Worm (Caenorhabditis elegans) whole organism, young adult: ENCODE results near the gene F49E12.7.
A peak's percentile ranks its signal among the peaks of the same experiment; 100 is the strongest.

ENCODE experiments used
- C17E4.6 ChIP-seq: fragments of 200-800 bp; sonication (Bioruptor generic); IDR thresholded peaks from 2 replicates; pipeline ENCODE4 v1.3.6; 2022; ENCODE audit warnings: missing genetic modification reagents, missing genetic modification characterization, missing compliant biosample characterization
- D2030.7 ChIP-seq: fragments of 200-800 bp; sonication (Bioruptor generic); IDR thresholded peaks from 2 replicates; pipeline ENCODE4 v1.3.6; 2022; ENCODE audit warnings: missing genetic modification reagents, missing genetic modification characterization, missing compliant biosample characterization
- F23B12.7 ChIP-seq: sonication (generic microtip); optimal IDR thresholded peaks from 2 replicates; lab custom pipeline; 2017; ENCODE audit warnings: missing genetic modification characterization, mild to moderate bottlenecking, missing compliant biosample characterization, antibody characterized with exemption, moderate library complexity; ENCODE audit not compliant: insufficient read depth
- F39B2.1 ChIP-seq: fragments of 200-800 bp; sonication (Bioruptor generic); IDR thresholded peaks from 2 replicates; pipeline ENCODE4 v1.3.6; 2022; ENCODE audit warnings: missing genetic modification reagents, missing genetic modification characterization, missing compliant biosample characterization
- F55B11.4 ChIP-seq: sonication (generic microtip); optimal IDR thresholded peaks from 2 replicates; lab custom pipeline; 2016; ENCODE audit warnings: missing compliant biosample characterization, missing genetic modification characterization, borderline replicate concordance; ENCODE audit not compliant: insufficient read depth
- F57A8.1 ChIP-seq: fragments of 200-800 bp; sonication (Bioruptor generic); optimal IDR thresholded peaks from 2 replicates; lab custom pipeline; 2018; ENCODE audit warnings: mild to moderate bottlenecking, missing genetic modification characterization, moderate library complexity, missing compliant biosample characterization
- K11D2.4 ChIP-seq: fragments of 200-800 bp; sonication (Bioruptor generic); IDR thresholded peaks from 2 replicates; pipeline ENCODE4 v1.3.6; 2022; ENCODE audit warnings: missing genetic modification reagents, missing genetic modification characterization, missing compliant biosample characterization
- Y53F4B.3 ChIP-seq: fragments of 200-800 bp; sonication (Bioruptor generic); IDR thresholded peaks from 2 replicates; pipeline ENCODE4 v1.3.6; 2022; ENCODE audit warnings: missing genetic modification reagents, missing genetic modification characterization, missing compliant biosample characterization
- Y53G8AR.9 ChIP-seq: fragments of 200-800 bp; sonication (Bioruptor generic); conservative IDR thresholded peaks from 2 replicates; pipeline ENCODE4 v1.3.6; 2022; ENCODE audit warnings: missing genetic modification reagents, missing genetic modification characterization, missing compliant biosample characterization
- Y79H2A.3 ChIP-seq: fragments of 200-800 bp; sonication (Bioruptor generic); conservative IDR thresholded peaks from 2 replicates; pipeline ENCODE4 v1.3.6; 2022; ENCODE audit warnings: missing genetic modification reagents, missing genetic modification characterization, missing compliant biosample characterization
- Y95B8A.8 ChIP-seq: fragments of 200-800 bp; sonication (Bioruptor generic); IDR thresholded peaks from 2 replicates; pipeline ENCODE4 v1.3.6; 2022; ENCODE audit warnings: missing genetic modification reagents, missing genetic modification characterization, missing compliant biosample characterization
- aptf-3 ChIP-seq: fragments of 200-800 bp; sonication (Bioruptor generic); IDR thresholded peaks from 2 replicates; pipeline ENCODE4 v1.3.6; 2022; ENCODE audit warnings: missing genetic modification characterization, missing compliant biosample characterization
- athp-1 ChIP-seq: sonication (generic microtip); optimal IDR thresholded peaks from 2 replicates; lab custom pipeline; 2017; ENCODE audit warnings: mild to moderate bottlenecking, missing genetic modification characterization, missing compliant biosample characterization
- attf-5 ChIP-seq: fragments of 200-800 bp; sonication (Bioruptor generic); optimal IDR thresholded peaks from 2 replicates; lab custom pipeline; 2018; ENCODE audit warnings: mild to moderate bottlenecking, missing genetic modification characterization, missing compliant biosample characterization
- bed-1 ChIP-seq: fragments of 200-800 bp; sonication (Bioruptor generic); IDR thresholded peaks from 2 replicates; pipeline ENCODE4 v1.3.6; 2022; ENCODE audit warnings: missing genetic modification reagents, missing genetic modification characterization, missing compliant biosample characterization
- die-1 ChIP-seq: sonication (generic microtip); optimal IDR thresholded peaks from 2 replicates; lab custom pipeline; 2016; ENCODE audit warnings: missing genotype, mild to moderate bottlenecking, missing genetic modification characterization, missing compliant biosample characterization
- dox-1 ChIP-seq: fragments of 200-800 bp; sonication (Bioruptor generic); IDR thresholded peaks from 2 replicates; pipeline ENCODE4 v1.3.6; 2022; ENCODE audit warnings: missing genetic modification reagents, missing genetic modification characterization, missing compliant biosample characterization
- dpl-1 ChIP-seq: fragments of 150-350 bp; optimal IDR thresholded peaks from 2 replicates; lab custom pipeline; 2014; ENCODE audit warnings: missing biosample characterization, missing genetic modification reagents, missing genetic modification characterization
- ekl-4 ChIP-seq: fragments of 200-800 bp; sonication (Bioruptor generic); IDR thresholded peaks from 2 replicates; pipeline ENCODE4 v1.3.6; 2022; ENCODE audit warnings: missing genetic modification reagents, missing genetic modification characterization, missing compliant biosample characterization
- him-1 ChIP-seq: sonication (generic microtip); optimal IDR thresholded peaks from 2 replicates; lab custom pipeline; 2016; ENCODE audit warnings: missing genotype, missing genetic modification reagents, missing genetic modification characterization, missing compliant biosample characterization
- hrde-1 ChIP-seq: sonication (generic microtip); optimal IDR thresholded peaks from 2 replicates; lab custom pipeline; 2016; ENCODE audit warnings: missing genetic modification characterization, mild to moderate bottlenecking, missing compliant biosample characterization, moderate library complexity, missing genotype, missing genetic modification reagents, borderline replicate concordance
- lin-26 ChIP-seq: fragments of 200-800 bp; sonication (Bioruptor generic); IDR thresholded peaks from 2 replicates; pipeline ENCODE4 v1.3.6; 2022; ENCODE audit warnings: missing genetic modification reagents, missing genetic modification characterization, missing compliant biosample characterization
- lin-40 ChIP-seq: sonication (generic microtip); optimal IDR thresholded peaks from 2 replicates; lab custom pipeline; 2016; ENCODE audit warnings: missing genetic modification characterization, mild to moderate bottlenecking, missing compliant biosample characterization, missing genotype, missing genetic modification reagents
- madf-3 ChIP-seq: fragments of 200-800 bp; sonication (Bioruptor generic); IDR thresholded peaks from 2 replicates; pipeline ENCODE4 v1.3.6; 2022; ENCODE audit warnings: missing genetic modification reagents, missing genetic modification characterization, missing compliant biosample characterization
- madf-6 ChIP-seq: fragments of 200-800 bp; sonication (Bioruptor generic); IDR thresholded peaks from 2 replicates; pipeline ENCODE4 v1.3.6; 2022; ENCODE audit warnings: missing genetic modification reagents, missing genetic modification characterization, missing compliant biosample characterization
- nfya-1 ChIP-seq: sonication (generic microtip); optimal IDR thresholded peaks from 2 replicates; lab custom pipeline; 2017; ENCODE audit warnings: antibody characterized with exemption, missing compliant biosample characterization, missing genetic modification characterization, borderline replicate concordance; ENCODE audit not compliant: insufficient read depth
- nfyb-1 ChIP-seq: fragments of 200-800 bp; sonication (Bioruptor generic); IDR thresholded peaks from 2 replicates; pipeline ENCODE4 v1.3.6; 2022; ENCODE audit warnings: missing genetic modification reagents, missing genetic modification characterization, missing compliant biosample characterization
- nhr-120 ChIP-seq: fragments of 200-800 bp; sonication (Bioruptor generic); IDR thresholded peaks from 2 replicates; pipeline ENCODE4 v1.3.6; 2022; ENCODE audit warnings: missing genetic modification characterization, missing compliant biosample characterization
- nhr-27 ChIP-seq: fragments of 200-800 bp; sonication (Bioruptor generic); optimal IDR thresholded peaks from 2 replicates; lab custom pipeline; 2018; ENCODE audit warnings: mild to moderate bottlenecking, missing genetic modification characterization, moderate library complexity, missing compliant biosample characterization
- nhr-80 ChIP-seq: sonication (generic microtip); optimal IDR thresholded peaks from 2 replicates; lab custom pipeline; 2016; ENCODE audit warnings: missing genetic modification characterization, missing compliant biosample characterization
- pbrm-1 ChIP-seq: fragments of 200-800 bp; sonication (Bioruptor generic); IDR thresholded peaks from 2 replicates; pipeline ENCODE4 v1.3.6; 2022; ENCODE audit warnings: missing genetic modification reagents, missing genetic modification characterization, missing compliant biosample characterization
- rcor-1 ChIP-seq: fragments of 200-800 bp; sonication (Bioruptor generic); IDR thresholded peaks from 2 replicates; pipeline ENCODE4 v1.3.6; 2022; ENCODE audit warnings: missing genetic modification reagents, missing genetic modification characterization, missing compliant biosample characterization
- somi-1 ChIP-seq: fragments of 200-800 bp; sonication (Bioruptor generic); optimal IDR thresholded peaks from 2 replicates; lab custom pipeline; 2018; ENCODE audit warnings: mild to moderate bottlenecking, missing genetic modification characterization, missing compliant biosample characterization
- xnd-1 ChIP-seq: sonication (generic microtip); optimal IDR thresholded peaks from 2 replicates; lab custom pipeline; 2016; ENCODE audit warnings: missing genotype, missing genetic modification reagents, missing genetic modification characterization, missing compliant biosample characterization
- zim-3 ChIP-seq: sonication (generic microtip); optimal IDR thresholded peaks from 2 replicates; lab custom pipeline; 2017; ENCODE audit warnings: mild to moderate bottlenecking, missing genetic modification characterization, moderate library complexity, missing compliant biosample characterization

The F49E12.7 gene

ce11 chrII:8419798-8420197, 23.9 kb upstream of the F49E12.7 start, which contains the start of gene F14E5.8:
TSS of gene F14E5.8 (plus strand) at chrII:8420098.
- peak; percentile 12 for TF ChIP-seq hrde-1 (tag; lab: Kevin White, UChicago)

DNA sequence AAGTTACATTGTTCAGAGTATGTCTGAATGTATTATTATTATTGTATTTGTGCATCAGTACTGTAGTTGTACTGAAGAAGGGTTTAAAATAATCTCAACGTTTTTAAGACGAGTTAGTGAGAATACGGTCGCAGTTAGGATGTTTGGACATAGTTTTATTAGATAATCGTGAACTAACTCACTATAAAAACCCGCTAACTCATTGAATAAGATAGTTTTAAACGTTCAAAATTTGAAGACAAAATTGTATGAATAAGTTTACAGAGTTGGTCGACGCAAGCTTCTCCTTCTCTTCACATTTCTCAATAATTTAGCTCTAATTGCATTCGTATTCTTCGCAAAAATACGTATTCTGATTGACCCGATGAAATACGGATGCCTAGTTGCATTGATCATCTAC, 23.1 kb upstream of the F49E12.7 start:
- TF ChIP-seq him-1 (tag; lab: Kevin White, UChicago), result no peak
- TF ChIP-seq F23B12.7 (tag; lab: Kevin White, UChicago), result no peak
- no peak for TF ChIP-seq die-1 (tag; lab: Kevin White, UChicago)
- TF ChIP-seq lin-26, result no peak
- TF ChIP-seq F57A8.1 (GFP tag; lab: Kevin White, UChicago), result no peak
- TF ChIP-seq dpl-1 (GFP tag; lab: Kevin White, UChicago), result no peak
- no peak for TF ChIP-seq dox-1
- no peak for TF ChIP-seq Y95B8A.8 (GFP tag; lab: Robert Waterston, UW)
- no peak for TF ChIP-seq bed-1 (GFP tag; lab: Robert Waterston, UW)
- no peak for TF ChIP-seq D2030.7 (GFP tag; lab: Robert Waterston, UW)
- TF ChIP-seq zim-3 (tag; lab: Kevin White, UChicago), result no peak
- TF ChIP-seq ekl-4 (GFP tag; lab: Robert Waterston, UW), result no peak
- no peak for TF ChIP-seq F55B11.4
- TF ChIP-seq K11D2.4 (GFP tag; lab: Robert Waterston, UW), result no peak
- TF ChIP-seq lin-40, result no peak

ce11 chrII:8417059-8417668, 21.2 kb upstream of the F49E12.7 start, which contains the start of gene fdgt-2:
TSS of gene fdgt-2 (plus strand) at chrII:8417618.
- TF ChIP-seq athp-1, result no peak

ce11 chrII:8415462-8416037, 19.6 kb upstream of the F49E12.7 start:
- no peak for TF ChIP-seq Y53F4B.3 (GFP tag; lab: Robert Waterston, UW)
- TF ChIP-seq madf-3, result no peak
- TF ChIP-seq nhr-27 (tag; lab: Kevin White, UChicago), result no peak
- no peak for TF ChIP-seq xnd-1 (tag; lab: Kevin White, UChicago)
- no peak for TF ChIP-seq Y79H2A.3 (GFP tag; lab: Robert Waterston, UW)
- TF ChIP-seq rcor-1 (GFP tag; lab: Robert Waterston, UW), result no peak
- no peak for TF ChIP-seq pbrm-1 (GFP tag; lab: Robert Waterston, UW)
- TF ChIP-seq somi-1 (GFP tag; lab: Kevin White, UChicago), result no peak
- TF ChIP-seq nfyb-1, result no peak
- TF ChIP-seq aptf-3 (GFP tag; lab: Robert Waterston, UW), result no peak
- TF ChIP-seq C17E4.6 (GFP tag; lab: Robert Waterston, UW), result no peak
- no peak for TF ChIP-seq F39B2.1
- TF ChIP-seq madf-6 (GFP tag; lab: Robert Waterston, UW), result no peak
- TF ChIP-seq nhr-80 (tag; lab: Kevin White, UChicago), result no peak

DNA sequence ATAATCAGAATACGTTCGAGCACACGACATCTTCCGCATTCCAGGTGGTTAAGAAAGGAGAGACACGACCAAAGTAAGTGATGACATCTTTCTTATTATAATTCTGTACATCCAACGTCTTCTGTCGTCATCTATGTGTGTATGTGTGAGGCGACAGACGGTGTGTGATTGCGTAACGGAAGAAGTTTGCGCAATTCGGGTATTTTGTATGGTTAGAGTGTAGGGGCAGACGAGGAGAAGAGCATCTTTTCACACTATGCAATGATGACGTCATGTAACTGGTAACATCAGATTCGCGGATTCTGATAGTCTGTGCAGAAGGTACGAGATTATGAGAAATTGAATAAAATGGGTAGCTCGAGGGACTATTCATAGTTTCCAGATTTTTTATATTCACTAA, 19.1 kb upstream of the F49E12.7 start:
- TF ChIP-seq attf-5 (GFP tag; lab: Kevin White, UChicago) (no peak), Y53G8AR.9 (no peak), hrde-1 (tag; lab: Kevin White, UChicago) (no peak), nhr-120 (no peak), nhr-80 (tag; lab: Kevin White, UChicago) (no peak), rcor-1 (GFP tag; lab: Robert Waterston, UW) (no peak), nfya-1 (no peak)
